Fruit fly (Drosophila melanogaster) whole organism, pupa: ENCODE data around the gene Arfip.
A peak's percentile ranks its signal among the peaks of the same experiment; 100 is the strongest.

Experiments
- CG10348 ChIP-seq: fragments of 200-800 bp; sonication (Bioruptor generic); IDR thresholded peaks from 2 replicates; pipeline ENCODE4 v1.3.6; 2022; ENCODE audit warnings: missing biosample characterization, missing genetic modification characterization
- CG12605 ChIP-seq: fragments of 200-800 bp; sonication (Bioruptor generic); IDR thresholded peaks from 2 replicates; pipeline ENCODE4 v1.3.6; 2022; ENCODE audit warnings: missing biosample characterization, missing genetic modification characterization
- CG13204 ChIP-seq: fragments of 200-800 bp; sonication (Bioruptor generic); optimal IDR thresholded peaks from 2 replicates; lab custom pipeline; 2018; ENCODE audit warnings: missing biosample characterization, mild to moderate bottlenecking, missing genetic modification characterization, moderate library complexity
- CG14655 ChIP-seq: fragments of 200-800 bp; sonication (Bioruptor generic); optimal IDR thresholded peaks from 3 replicates; lab custom pipeline; 2017; ENCODE audit warnings: mild to moderate bottlenecking, missing biosample characterization, missing genetic modification reagents, missing genetic modification characterization
- CG15710 ChIP-seq: fragments of 200-800 bp; sonication (Bioruptor generic); optimal IDR thresholded peaks from 2 replicates; lab custom pipeline; 2018; ENCODE audit warnings: missing biosample characterization, mild to moderate bottlenecking, missing genetic modification characterization, moderate library complexity
- CG17806 ChIP-seq: fragments of 200-800 bp; sonication (Bioruptor generic); optimal IDR thresholded peaks from 2 replicates; lab custom pipeline; 2018; ENCODE audit warnings: missing biosample characterization, mild to moderate bottlenecking, missing genetic modification characterization, moderate library complexity
- CG32121 ChIP-seq: fragments of 200-800 bp; sonication (Bioruptor generic); IDR thresholded peaks from 2 replicates; pipeline ENCODE4 v1.3.6; 2022; ENCODE audit warnings: missing biosample characterization, missing genetic modification characterization
- CG34367 ChIP-seq: fragments of 200-800 bp; sonication (Bioruptor generic); optimal IDR thresholded peaks from 2 replicates; lab custom pipeline; 2018; ENCODE audit warnings: missing biosample characterization, mild to moderate bottlenecking, missing genetic modification characterization
- CG4496 ChIP-seq: fragments of 200-800 bp; sonication (Bioruptor generic); IDR thresholded peaks from 3 replicates; pipeline ENCODE4 v1.3.6; 2022; ENCODE audit warnings: missing biosample characterization, missing genetic modification characterization
- CG8159 ChIP-seq: fragments of 200-800 bp; sonication (Bioruptor generic); optimal IDR thresholded peaks from 3 replicates; lab custom pipeline; 2018; ENCODE audit warnings: missing biosample characterization, mild to moderate bottlenecking, missing genetic modification characterization, moderate library complexity
- CG8301 ChIP-seq: fragments of 200-800 bp; sonication (Bioruptor generic); optimal IDR thresholded peaks from 2 replicates; lab custom pipeline; 2018; ENCODE audit warnings: missing biosample characterization, mild to moderate bottlenecking, missing genetic modification characterization
- CG9948 ChIP-seq: fragments of 200-800 bp; sonication (Bioruptor generic); optimal IDR thresholded peaks from 2 replicates; lab custom pipeline; 2018; ENCODE audit warnings: missing biosample characterization, mild to moderate bottlenecking, missing genetic modification characterization, moderate library complexity
- D1 ChIP-seq: fragments of 200-800 bp; sonication (Bioruptor generic); optimal IDR thresholded peaks from 2 replicates; lab custom pipeline; 2018; ENCODE audit warnings: missing biosample characterization, mild to moderate bottlenecking, missing genetic modification characterization, moderate library complexity
- EcR ChIP-seq: fragments of 200-800 bp; sonication (Bioruptor generic); optimal IDR thresholded peaks from 3 replicates; lab custom pipeline; 2019; ENCODE audit warnings: missing biosample characterization, missing genetic modification characterization, mild to moderate bottlenecking, moderate library complexity, missing genetic modification reagents
- Ets98B ChIP-seq: fragments of 200-800 bp; sonication (Bioruptor generic); IDR thresholded peaks from 2 replicates; pipeline ENCODE4 v1.3.6; 2022; ENCODE audit warnings: missing biosample characterization, missing genetic modification characterization
- Pif1A ChIP-seq: fragments of 200-800 bp; sonication (Bioruptor generic); optimal IDR thresholded peaks from 3 replicates; lab custom pipeline; 2016; ENCODE audit warnings: missing biosample characterization, missing genetic modification characterization
- Pif1B ChIP-seq: fragments of 200-800 bp; sonication (Bioruptor generic); optimal IDR thresholded peaks from 3 replicates; lab custom pipeline; 2016; ENCODE audit warnings: missing biosample characterization, missing genetic modification characterization
- Snoo ChIP-seq: fragments of 200-800 bp; sonication (Bioruptor generic); optimal IDR thresholded peaks from 3 replicates; lab custom pipeline; 2017; ENCODE audit warnings: missing biosample characterization, mild to moderate bottlenecking, missing genetic modification characterization, inconsistent platforms
- fd96Ca ChIP-seq: fragments of 200-800 bp; sonication (Bioruptor generic); IDR thresholded peaks from 3 replicates; pipeline ENCODE4 v1.3.6; 2022; ENCODE audit warnings: missing biosample characterization, missing genetic modification characterization
- gl ChIP-seq: fragments of 200-800 bp; sonication (Bioruptor generic); optimal IDR thresholded peaks from 2 replicates; lab custom pipeline; 2018; ENCODE audit warnings: missing biosample characterization, mild to moderate bottlenecking, missing genetic modification characterization
- rn ChIP-seq: fragments of 200-800 bp; sonication (Bioruptor generic); IDR thresholded peaks from 2 replicates; pipeline ENCODE4 v1.3.6; 2022; ENCODE audit warnings: missing biosample characterization, missing genetic modification characterization

Gene Arfip

dm6 chr3R:11222587-11222986 lies 12.2 kb downstream of the Arfip start:
- TF ChIP-seq Ets98B (GFP tag; lab: Robert Waterston, UW) = no peak
- TF ChIP-seq D1 (tag; lab: Kevin White, UChicago) = no peak
- no peak for TF ChIP-seq EcR (GFP tag; lab: Kevin White, UChicago)
- no peak for TF ChIP-seq CG8159 (tag; lab: Kevin White, UChicago)
- no peak for TF ChIP-seq CG17806 (tag; lab: Kevin White, UChicago)
- no peak for TF ChIP-seq CG15710 (tag; lab: Kevin White, UChicago)
- TF ChIP-seq Snoo (tag; lab: Kevin White, UChicago) = no peak
- no peak for TF ChIP-seq CG8301 (tag; lab: Kevin White, UChicago)
- no peak for TF ChIP-seq fd96Ca (GFP tag; lab: Robert Waterston, UW)
- TF ChIP-seq CG10348 (GFP tag; lab: Robert Waterston, UW) = no peak
- TF ChIP-seq CG34367 (tag; lab: Kevin White, UChicago) = no peak
- TF ChIP-seq rn (GFP tag; lab: Robert Waterston, UW) = no peak
- TF ChIP-seq gl (tag; lab: Kevin White, UChicago) = no peak
- TF ChIP-seq Pif1A (GFP tag; lab: Kevin White, UChicago) = no peak
- TF ChIP-seq CG4496 (GFP tag; lab: Robert Waterston, UW) = no peak
- no peak for TF ChIP-seq CG14655 (GFP tag; lab: Kevin White, UChicago)
- no peak for TF ChIP-seq Pif1B (GFP tag; lab: Kevin White, UChicago)

dm6 chr3R:11221437-11222230 lies 13.2 kb downstream of the Arfip start, which contains the start of the genes CG6693 and RpL3:
Gene CG6693 (minus strand): TSS chr3R:11221639.
Gene RpL3 (plus strand): TSS chr3R:11221894.
- TF ChIP-seq CG15710 (tag; lab: Kevin White, UChicago) (peak; percentile 49), CG8301 (tag; lab: Kevin White, UChicago) (no peak), Ets98B (GFP tag; lab: Robert Waterston, UW) (peak; percentile 61), CG9948 (no peak), Pif1A (GFP tag; lab: Kevin White, UChicago) (no peak), CG4496 (GFP tag; lab: Robert Waterston, UW) (peak; percentile 78), CG17806 (tag; lab: Kevin White, UChicago) (peak; percentile 31), rn (GFP tag; lab: Robert Waterston, UW) (no peak), CG8159 (tag; lab: Kevin White, UChicago) (peak; percentile 59), EcR (GFP tag; lab: Kevin White, UChicago) (peak; percentile 16), D1 (tag; lab: Kevin White, UChicago) (no peak), gl (tag; lab: Kevin White, UChicago) (peak; percentile 56), CG13204 (GFP tag; lab: Kevin White, UChicago) (no peak), Pif1B (GFP tag; lab: Kevin White, UChicago) (no peak), Snoo (tag; lab: Kevin White, UChicago) (peak; percentile 81), fd96Ca (GFP tag; lab: Robert Waterston, UW) (no peak), CG14655 (GFP tag; lab: Kevin White, UChicago) (no peak), CG10348 (GFP tag; lab: Robert Waterston, UW) (no peak), CG12605 (GFP tag; lab: Robert Waterston, UW) (peak; percentile 81), CG32121 (peak; percentile 74), CG34367 (tag; lab: Kevin White, UChicago) (peak; percentile 58)

DNA sequence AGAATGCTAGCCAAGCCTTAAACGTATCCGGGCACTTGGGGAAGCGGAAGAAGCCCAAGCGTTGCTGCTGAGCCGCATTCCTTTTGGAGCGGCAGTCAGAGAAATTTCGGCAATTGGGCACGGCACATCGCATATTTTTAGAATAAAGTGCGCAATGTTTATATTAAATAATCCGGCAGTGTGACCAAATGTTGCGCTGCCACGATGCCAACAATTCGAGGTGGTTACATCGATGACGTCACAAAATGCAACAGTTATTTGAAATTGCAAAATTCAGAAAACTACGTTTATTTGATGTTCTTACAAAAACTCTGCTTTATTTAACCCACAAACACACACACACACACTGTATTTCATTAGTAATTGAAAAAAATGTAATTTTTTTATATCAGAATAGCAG lies 14.9 kb downstream of the Arfip start, which contains the start of gene CG6689:
Gene CG6689 (minus strand): TSS at position 182 of the 400 bp plus-strand sequence.
- no peak for TF ChIP-seq CG14655 (GFP tag; lab: Kevin White, UChicago)
- TF ChIP-seq CG4496 (GFP tag; lab: Robert Waterston, UW) = 0 out of 3 replicates have a peak, but pooled peaks have one; percentile 21

dm6 chr3R:11216156-11216630 lies 18.6 kb downstream of the Arfip start, which contains the start of the genes RpS25 and CG4820:
Gene RpS25 (minus strand): TSS chr3R:11216287.
Gene CG4820 (plus strand): TSS chr3R:11216535.
- peak; percentile 38 for TF ChIP-seq CG17806 (tag; lab: Kevin White, UChicago)
- TF ChIP-seq EcR (GFP tag; lab: Kevin White, UChicago) = no peak
- peak; percentile 63 for TF ChIP-seq CG8159 (tag; lab: Kevin White, UChicago)
- no peak for TF ChIP-seq CG10348 (GFP tag; lab: Robert Waterston, UW)
- TF ChIP-seq gl (tag; lab: Kevin White, UChicago) = peak; percentile 66
- TF ChIP-seq D1 (tag; lab: Kevin White, UChicago) = no peak
- peak; percentile 87 for TF ChIP-seq CG34367 (tag; lab: Kevin White, UChicago)
- peak; percentile 48 for TF ChIP-seq CG8301 (tag; lab: Kevin White, UChicago)
- no peak for TF ChIP-seq CG13204 (GFP tag; lab: Kevin White, UChicago)
- no peak for TF ChIP-seq CG14655 (GFP tag; lab: Kevin White, UChicago)
- TF ChIP-seq fd96Ca (GFP tag; lab: Robert Waterston, UW) = no peak
- TF ChIP-seq CG4496 (GFP tag; lab: Robert Waterston, UW) = peak; percentile 51; the same call in 1 of the 3 replicates
- peak; percentile 45 for TF ChIP-seq Pif1B (GFP tag; lab: Kevin White, UChicago)
- TF ChIP-seq CG32121 = no peak; the same call in 1 of the 2 replicates
- no peak for TF ChIP-seq Pif1A (GFP tag; lab: Kevin White, UChicago)
- TF ChIP-seq Ets98B (GFP tag; lab: Robert Waterston, UW) = peak; percentile 51
- TF ChIP-seq CG12605 (GFP tag; lab: Robert Waterston, UW) = no peak
- peak; percentile 92 for TF ChIP-seq Snoo (tag; lab: Kevin White, UChicago)
- TF ChIP-seq CG9948 = peak; percentile 11
- peak; percentile 73 for TF ChIP-seq CG15710 (tag; lab: Kevin White, UChicago)
